Worm (Caenorhabditis elegans) whole organism, young adult: ENCODE results near the gene M176.4.

Experiments used
- F37B4.10 ChIP-seq: fragments of 200-800 bp; sonication (Bioruptor generic); IDR thresholded peaks from 2 replicates; pipeline ENCODE4 v1.3.6; 2022; ENCODE audit warnings: missing genetic modification characterization, missing compliant biosample characterization
- F49E8.2 ChIP-seq: sonication (generic microtip); optimal IDR thresholded peaks from 3 replicates; lab custom pipeline; 2017; ENCODE audit warnings: missing genetic modification characterization, mild to moderate bottlenecking, missing compliant biosample characterization, antibody characterized with exemption, moderate library complexity; ENCODE audit not compliant: insufficient read depth
- ama-1 ChIP-seq, 3 experiments: fragments of 150-350 bp in 1 of 3; sonication (generic microtip) in 2 of 3; optimal IDR thresholded peaks; 2 replicates each; lab custom pipeline; 2014 to 2018; ENCODE audit warnings: missing biosample characterization in 2 of 3, missing genetic modification characterization in 2 of 3, missing genetic modification reagents in 2 of 3
- hmg-1.2 ChIP-seq: fragments of 200-800 bp; sonication (Bioruptor generic); IDR thresholded peaks from 2 replicates; pipeline ENCODE4 v1.3.6; 2022; ENCODE audit warnings: missing genetic modification reagents, missing genetic modification characterization, missing compliant biosample characterization
- nhr-179 ChIP-seq: sonication (generic microtip); optimal IDR thresholded peaks from 2 replicates; lab custom pipeline; 2016; ENCODE audit warnings: mild to moderate bottlenecking, missing genetic modification characterization, missing compliant biosample characterization
- snpc-4 ChIP-seq, 5 experiments: fragments of 150-350 bp in 1 of 5; sonication (generic microtip) in 4 of 5; optimal IDR thresholded peaks; 2 replicates each; lab custom pipeline; 2014 to 2018; ENCODE audit warnings: missing genetic modification characterization in 5 of 5, missing biosample characterization in 3 of 5, antibody characterized with exemption in 2 of 5, mild to moderate bottlenecking in 2 of 5, missing compliant biosample characterization in 2 of 5, missing genotype in 2 of 5, moderate library complexity in 2 of 5, missing genetic modification reagents in 1 of 5
- ztf-22 ChIP-seq: fragments of 200-800 bp; sonication (Bioruptor generic); optimal IDR thresholded peaks from 2 replicates; lab custom pipeline; 2018; ENCODE audit warnings: mild to moderate bottlenecking, missing genetic modification characterization, moderate library complexity, missing compliant biosample characterization

ce11 chrII:9407020-9407419, 11.1 kb upstream of the M176.4 start, which contains the start of gene mpz-6:
- no peak for TF ChIP-seq hmg-1.2 (GFP tag; lab: Robert Waterston, UW)
- no peak for TF ChIP-seq F37B4.10 (GFP tag; lab: Robert Waterston, UW)
- no peak for TF ChIP-seq snpc-4 (GFP tag; optimal IDR thresholded peaks at IDR 0.05; lab: Kevin White, UChicago)
- no peak for TF ChIP-seq snpc-4 (tag; optimal IDR thresholded peaks at IDR 0.05; lab: Kevin White, UChicago)
- no peak for TF ChIP-seq ama-1 (optimal IDR thresholded peaks at IDR 0.05; lab: Kevin White, UChicago)
- no peak for TF ChIP-seq ama-1 (GFP tag; optimal IDR thresholded peaks at IDR 0.05; lab: Kevin White, UChicago)
- no peak for TF ChIP-seq F49E8.2
- no peak for TF ChIP-seq ztf-22
- no peak for TF ChIP-seq nhr-179 (tag; lab: Kevin White, UChicago)
